Worm (Caenorhabditis elegans) whole organism, early embryonic: ENCODE measurements around the gene C07A9.9.

Experiments used
- B0310.2 ChIP-seq: sonication (generic microtip); optimal IDR thresholded peaks from 2 replicates; lab custom pipeline; 2016; ENCODE audit warnings: mild to moderate bottlenecking, missing genetic modification characterization, missing compliant biosample characterization
- F13C5.2 ChIP-seq: sonication (generic microtip); optimal IDR thresholded peaks from 2 replicates; lab custom pipeline; 2017; ENCODE audit warnings: mild to moderate bottlenecking, missing genetic modification characterization, inconsistent platforms, missing compliant biosample characterization
- aly-1 ChIP-seq: sonication (generic microtip); optimal IDR thresholded peaks from 2 replicates; lab custom pipeline; 2016; ENCODE audit warnings: missing genetic modification characterization, missing compliant biosample characterization
- ama-1 ChIP-seq: fragments of 150-350 bp; optimal IDR thresholded peaks from 2 replicates; lab custom pipeline; 2014
- ceh-13 ChIP-seq: fragments of 200-800 bp; sonication (Bioruptor generic); optimal IDR thresholded peaks from 2 replicates; lab custom pipeline; 2018; ENCODE audit warnings: mild to moderate bottlenecking, missing genetic modification characterization, missing compliant biosample characterization
- ceh-36 ChIP-seq: sonication (generic microtip); optimal IDR thresholded peaks from 2 replicates; lab custom pipeline; 2016; ENCODE audit warnings: missing genetic modification characterization, inconsistent platforms, missing compliant biosample characterization
- ets-7 ChIP-seq: sonication (generic microtip); optimal IDR thresholded peaks from 2 replicates; lab custom pipeline; 2016; ENCODE audit warnings: missing genotype, missing genetic modification characterization, missing compliant biosample characterization
- flt-1 ChIP-seq: fragments of 200-800 bp; sonication (Bioruptor generic); IDR thresholded peaks from 2 replicates; pipeline ENCODE4 v1.3.6; 2022; ENCODE audit warnings: missing genetic modification characterization, missing compliant biosample characterization
- hmbx-1 ChIP-seq: sonication (generic microtip); optimal IDR thresholded peaks from 2 replicates; lab custom pipeline; 2016; ENCODE audit warnings: mild to moderate bottlenecking, missing genetic modification characterization, missing compliant biosample characterization
- hmg-4 ChIP-seq: fragments of 200-800 bp; sonication (Bioruptor generic); optimal IDR thresholded peaks from 2 replicates; lab custom pipeline; 2018; ENCODE audit warnings: mild to moderate bottlenecking, missing genetic modification characterization, missing compliant biosample characterization
- hnd-1 ChIP-seq: sonication (generic microtip); optimal IDR thresholded peaks from 2 replicates; lab custom pipeline; 2016; ENCODE audit warnings: missing genetic modification characterization, missing compliant biosample characterization
- pes-1 ChIP-seq: fragments of 200-800 bp; sonication (Bioruptor generic); IDR thresholded peaks from 2 replicates; pipeline ENCODE4 v1.3.6; 2022; ENCODE audit warnings: missing genetic modification reagents, missing genetic modification characterization, missing compliant biosample characterization
- scrt-1 ChIP-seq: fragments of 200-800 bp; sonication (Bioruptor generic); IDR thresholded peaks from 2 replicates; pipeline ENCODE4 v1.3.6; 2022; ENCODE audit warnings: missing genetic modification characterization, missing compliant biosample characterization
- sea-1 ChIP-seq: fragments of 200-800 bp; sonication (Bioruptor generic); conservative IDR thresholded peaks from 2 replicates; pipeline ENCODE4 v1.3.6; 2022; ENCODE audit warnings: missing genetic modification characterization, missing compliant biosample characterization
- tbx-11 ChIP-seq: fragments of 200-800 bp; sonication (Bioruptor generic); IDR thresholded peaks from 2 replicates; pipeline ENCODE4 v1.3.6; 2022; ENCODE audit warnings: missing genetic modification characterization, missing compliant biosample characterization
- tbx-37 ChIP-seq: fragments of 200-800 bp; sonication (Bioruptor generic); conservative IDR thresholded peaks from 2 replicates; pipeline ENCODE4 v1.3.6; 2022; ENCODE audit warnings: missing genetic modification reagents, missing genetic modification characterization, missing compliant biosample characterization
- tra-4 ChIP-seq: sonication (generic microtip); optimal IDR thresholded peaks from 2 replicates; lab custom pipeline; 2017; ENCODE audit warnings: missing genetic modification characterization, missing compliant biosample characterization

Gene C07A9.9

ce11 chrIII:9698635-9699396 lies 31.4 kb upstream of the C07A9.9 start:
- TF ChIP-seq ceh-36 = no peak
- TF ChIP-seq ama-1 (lab: Kevin White, UChicago) = no peak
- TF ChIP-seq ceh-13 (GFP tag; lab: Kevin White, UChicago) = no peak
- TF ChIP-seq F13C5.2 = no peak
- no peak for TF ChIP-seq sea-1 (GFP tag; lab: Robert Waterston, UW)
- no peak for TF ChIP-seq flt-1 (GFP tag; lab: Robert Waterston, UW)
- no peak for TF ChIP-seq tbx-37 (GFP tag; lab: Robert Waterston, UW)

DNA sequence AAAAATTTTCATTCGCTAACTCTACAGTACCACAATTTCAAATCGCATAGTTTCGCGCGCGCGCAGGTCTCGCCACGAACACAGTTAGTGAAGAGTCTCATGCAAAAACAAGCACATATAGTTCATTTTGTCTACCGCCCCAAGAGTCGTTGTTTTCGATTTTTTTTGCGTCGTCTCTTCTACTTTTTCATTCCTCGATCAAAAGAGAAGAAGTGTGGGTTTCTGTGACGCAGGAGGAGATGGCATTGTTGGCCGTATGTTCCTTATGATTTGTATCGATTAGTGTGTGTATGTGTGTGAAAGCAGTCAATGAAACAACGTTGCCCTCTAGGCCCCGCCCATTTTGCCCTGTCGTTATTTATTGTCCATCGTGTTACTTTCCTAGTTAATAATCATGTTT lies 30.4 kb upstream of the C07A9.9 start:
- TF ChIP-seq tbx-11 = no peak
- TF ChIP-seq hmg-4 (GFP tag; lab: Kevin White, UChicago) = no peak
- TF ChIP-seq ceh-13 (GFP tag; lab: Kevin White, UChicago) = no peak
- no peak for TF ChIP-seq ama-1 (lab: Kevin White, UChicago)
- no peak for TF ChIP-seq ets-7
- TF ChIP-seq ceh-36 = no peak
- TF ChIP-seq aly-1 (tag; lab: Kevin White, UChicago) = no peak
- TF ChIP-seq tra-4 (tag; lab: Kevin White, UChicago) = no peak
- TF ChIP-seq flt-1 (GFP tag; lab: Robert Waterston, UW) = no peak
- no peak for TF ChIP-seq sea-1 (GFP tag; lab: Robert Waterston, UW)
- no peak for TF ChIP-seq scrt-1 (GFP tag; lab: Robert Waterston, UW)
- no peak for TF ChIP-seq B0310.2 (tag; lab: Kevin White, UChicago)
- no peak for TF ChIP-seq hnd-1 (tag; lab: Kevin White, UChicago)

DNA sequence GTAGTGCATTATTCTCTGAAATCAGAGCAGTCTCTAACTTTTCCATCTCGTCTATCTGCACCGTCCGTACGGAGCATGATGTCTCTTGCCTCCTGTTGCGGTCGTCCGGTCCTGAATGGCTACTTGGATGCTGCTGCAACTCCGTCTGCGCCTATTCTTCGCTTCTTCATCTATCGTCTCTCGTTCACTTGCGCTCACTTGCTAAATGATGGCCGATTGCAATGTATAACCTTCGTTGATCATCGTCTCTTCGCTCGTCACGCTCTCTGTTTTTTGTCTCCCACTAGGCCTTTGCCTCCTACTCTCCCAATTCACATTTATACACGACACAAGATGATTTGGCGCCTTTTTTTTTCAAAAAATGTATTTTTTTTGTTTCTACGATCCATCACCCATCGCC lies 29.9 kb upstream of the C07A9.9 start:
- TF ChIP-seq F13C5.2 (no peak), tbx-37 (GFP tag; lab: Robert Waterston, UW) (no peak), hmg-4 (GFP tag; lab: Kevin White, UChicago) (peak; percentile 60), B0310.2 (tag; lab: Kevin White, UChicago) (no peak)

ce11 chrIII:9696417-9696816 lies 29.0 kb upstream of the C07A9.9 start, which contains the start of gene bud-31:
bud-31 (minus strand) TSS chrIII:9696517.
- TF ChIP-seq ama-1 (lab: Kevin White, UChicago) = no peak

ce11 chrIII:9695379-9695778 lies 27.9 kb upstream of the C07A9.9 start:
- no peak for TF ChIP-seq hnd-1 (tag; lab: Kevin White, UChicago)
- TF ChIP-seq F13C5.2 = peak; percentile 10
- no peak for TF ChIP-seq tra-4 (tag; lab: Kevin White, UChicago)
- TF ChIP-seq tbx-37 (GFP tag; lab: Robert Waterston, UW) = no peak
- no peak for TF ChIP-seq tbx-11
- TF ChIP-seq pes-1 (GFP tag; lab: Robert Waterston, UW) = no peak
- no peak for TF ChIP-seq sea-1 (GFP tag; lab: Robert Waterston, UW)

ce11 chrIII:9694474-9694873 lies 27.0 kb upstream of the C07A9.9 start, which contains the start of gene set-3:
set-3 (minus strand) TSS chrIII:9694574.
- TF ChIP-seq tbx-11 (no peak), sea-1 (GFP tag; lab: Robert Waterston, UW) (no peak), tra-4 (tag; lab: Kevin White, UChicago) (no peak), ceh-36 (no peak)

- no peak for TF ChIP-seq hmbx-1 (tag; lab: Kevin White, UChicago)
- no peak for TF ChIP-seq tbx-11
- no peak for TF ChIP-seq flt-1 (GFP tag; lab: Robert Waterston, UW)
- no peak for TF ChIP-seq ceh-36
- no peak for TF ChIP-seq B0310.2 (tag; lab: Kevin White, UChicago)
- TF ChIP-seq tra-4 (tag; lab: Kevin White, UChicago) = no peak
Measured at ce11 chrIII:9690044-9690443, 22.6 kb upstream of the C07A9.9 start, which contains the start of gene best-5. best-5 (minus strand) TSS chrIII:9690253.

DNA sequence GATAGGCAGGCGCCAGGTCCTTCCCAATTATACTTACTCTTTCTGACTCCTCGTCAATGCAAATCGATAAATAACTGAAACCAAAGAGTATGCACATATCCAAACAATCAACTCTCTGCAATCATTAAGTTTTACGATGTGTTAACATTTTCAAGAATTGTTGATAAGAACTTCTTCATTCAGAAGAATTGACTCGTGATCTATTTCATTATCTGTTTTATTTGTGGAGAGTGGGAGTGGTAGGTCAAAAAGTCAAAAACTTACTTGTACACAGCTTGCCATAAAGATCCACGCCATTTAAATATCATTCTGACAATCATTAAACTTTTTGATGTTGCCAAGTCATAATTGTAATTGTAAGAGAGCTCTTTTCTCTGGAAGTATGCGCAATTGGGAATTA lies 21.9 kb upstream of the C07A9.9 start:
- TF ChIP-seq tbx-11 (no peak), pes-1 (GFP tag; lab: Robert Waterston, UW) (no peak), sea-1 (GFP tag; lab: Robert Waterston, UW) (no peak), tbx-37 (GFP tag; lab: Robert Waterston, UW) (no peak), scrt-1 (GFP tag; lab: Robert Waterston, UW) (no peak), ama-1 (lab: Kevin White, UChicago) (no peak), ceh-13 (GFP tag; lab: Kevin White, UChicago) (no peak), ets-7 (no peak), ceh-36 (no peak), tra-4 (tag; lab: Kevin White, UChicago) (no peak), flt-1 (GFP tag; lab: Robert Waterston, UW) (no peak), hmbx-1 (tag; lab: Kevin White, UChicago) (no peak), hnd-1 (tag; lab: Kevin White, UChicago) (no peak), B0310.2 (tag; lab: Kevin White, UChicago) (no peak), aly-1 (tag; lab: Kevin White, UChicago) (no peak), F13C5.2 (no peak), hmg-4 (GFP tag; lab: Kevin White, UChicago) (no peak)
